Worm (Caenorhabditis elegans) whole organism, L1 larva: ENCODE results near the gene nhr-70.

Source experiments
- C04F5.9 ChIP-seq: sonication (generic microtip); optimal IDR thresholded peaks from 2 replicates; lab custom pipeline; 2016; ENCODE audit warnings: missing genetic modification characterization, missing compliant biosample characterization
- C16A3.4 ChIP-seq: fragments of 150-350 bp; optimal IDR thresholded peaks from 2 replicates; lab custom pipeline; 2014; ENCODE audit warnings: missing biosample characterization, missing genetic modification characterization
- C34B4.2 ChIP-seq: sonication (generic microtip); optimal IDR thresholded peaks from 2 replicates; lab custom pipeline; 2017; ENCODE audit warnings: mild to moderate bottlenecking, missing genetic modification characterization, missing compliant biosample characterization
- F16B12.6 ChIP-seq: fragments of 150-350 bp; optimal IDR thresholded peaks from 2 replicates; lab custom pipeline; 2014; ENCODE audit warnings: missing biosample characterization, missing genetic modification characterization
- Y116A8C.19 ChIP-seq: sonication (generic microtip); optimal IDR thresholded peaks from 2 replicates; lab custom pipeline; 2016; ENCODE audit warnings: missing compliant biosample characterization, missing genetic modification characterization, borderline replicate concordance
- aha-1 ChIP-seq: fragments of 150-350 bp; optimal IDR thresholded peaks from 2 replicates; lab custom pipeline; 2014; ENCODE audit warnings: missing biosample characterization, missing genetic modification characterization
- alr-1 ChIP-seq: fragments of 200-800 bp; sonication (Bioruptor generic); optimal IDR thresholded peaks from 2 replicates; lab custom pipeline; 2018; ENCODE audit warnings: borderline replicate concordance, mild to moderate bottlenecking, missing genetic modification characterization, missing compliant biosample characterization
- blmp-1 ChIP-seq: fragments of 150-350 bp; optimal IDR thresholded peaks from 2 replicates; lab custom pipeline; 2014; ENCODE audit warnings: missing biosample characterization, missing genetic modification characterization
- ceh-63 ChIP-seq: fragments of 200-800 bp; sonication (Bioruptor generic); optimal IDR thresholded peaks from 2 replicates; lab custom pipeline; 2018; ENCODE audit warnings: mild to moderate bottlenecking, missing genetic modification characterization, missing compliant biosample characterization
- ceh-88 ChIP-seq: fragments of 200-800 bp; sonication (Bioruptor generic); IDR thresholded peaks from 2 replicates; pipeline ENCODE4 v1.3.6; 2022; ENCODE audit warnings: missing genetic modification characterization, missing compliant biosample characterization
- ces-1 ChIP-seq: fragments of 150-350 bp; optimal IDR thresholded peaks from 2 replicates; lab custom pipeline; 2014; ENCODE audit warnings: missing biosample characterization, missing genetic modification reagents, missing genetic modification characterization
- dpl-1 ChIP-seq, 3 experiments: fragments of 150-350 bp in 2 of 3; sonication (generic microtip) in 1 of 3; optimal IDR thresholded peaks; 2 replicates each; lab custom pipeline; 2014 to 2017; ENCODE audit warnings: missing biosample characterization in 3 of 3, missing genetic modification characterization in 3 of 3, missing genetic modification reagents in 3 of 3
- egl-13 ChIP-seq: sonication (generic microtip); optimal IDR thresholded peaks from 2 replicates; lab custom pipeline; 2016; ENCODE audit warnings: missing genotype, missing genetic modification reagents, missing genetic modification characterization, missing compliant biosample characterization
- elt-3 ChIP-seq, 6 experiments: fragments of 150-350 bp in 1 of 6; sonication (generic microtip); optimal IDR thresholded peaks; 2 replicates each; lab custom pipeline; 2017 to 2018; ENCODE audit warnings: missing biosample characterization in 6 of 6, missing genetic modification characterization in 6 of 6, inconsistent platforms in 1 of 6
- fkh-4 ChIP-seq: sonication (generic microtip); optimal IDR thresholded peaks from 2 replicates; lab custom pipeline; 2016; ENCODE audit warnings: missing compliant biosample characterization, missing genetic modification characterization, borderline replicate concordance
- fkh-8 ChIP-seq: sonication (generic microtip); optimal IDR thresholded peaks from 2 replicates; lab custom pipeline; 2016; ENCODE audit warnings: mild to moderate bottlenecking, missing genetic modification characterization, missing compliant biosample characterization
- grh-1 ChIP-seq: fragments of 200-800 bp; sonication (Bioruptor generic); IDR thresholded peaks from 2 replicates; pipeline ENCODE4 v1.3.6; 2022; ENCODE audit warnings: missing genetic modification reagents, missing genetic modification characterization, missing compliant biosample characterization
- hlh-4 ChIP-seq: sonication (generic microtip); optimal IDR thresholded peaks from 2 replicates; lab custom pipeline; 2016; ENCODE audit warnings: mild to moderate bottlenecking, missing genetic modification characterization, missing compliant biosample characterization
- jun-1 ChIP-seq: fragments of 150-350 bp; optimal IDR thresholded peaks from 2 replicates; lab custom pipeline; 2014; ENCODE audit warnings: missing biosample characterization, missing genetic modification reagents, missing genetic modification characterization
- lin-13 ChIP-seq: fragments of 150-350 bp; optimal IDR thresholded peaks from 2 replicates; lab custom pipeline; 2014; ENCODE audit warnings: missing biosample characterization, missing genetic modification reagents, missing genetic modification characterization
- lin-35 ChIP-seq, 2 experiments: fragments of 150-350 bp; optimal IDR thresholded peaks; 2 replicates each; lab custom pipeline; 2014; ENCODE audit warnings: missing biosample characterization in 2 of 2, missing genetic modification characterization in 2 of 2, missing genetic modification reagents in 2 of 2
- mep-1 ChIP-seq: fragments of 150-350 bp; optimal IDR thresholded peaks from 2 replicates; lab custom pipeline; 2014; ENCODE audit warnings: missing biosample characterization, missing genetic modification characterization
- nhr-237 ChIP-seq: fragments of 150-350 bp; optimal IDR thresholded peaks from 2 replicates; lab custom pipeline; 2014; ENCODE audit warnings: missing biosample characterization, missing genetic modification characterization
- nhr-28 ChIP-seq: fragments of 150-350 bp; optimal IDR thresholded peaks from 2 replicates; lab custom pipeline; 2014; ENCODE audit warnings: missing biosample characterization, missing genetic modification characterization
- nhr-47 ChIP-seq: sonication (generic microtip); optimal IDR thresholded peaks from 2 replicates; lab custom pipeline; 2016; ENCODE audit warnings: mild to moderate bottlenecking, missing genetic modification characterization, moderate library complexity, missing compliant biosample characterization
- nhr-71 ChIP-seq: sonication (generic microtip); optimal IDR thresholded peaks from 2 replicates; lab custom pipeline; 2016; ENCODE audit warnings: mild to moderate bottlenecking, missing genetic modification characterization, moderate library complexity, missing compliant biosample characterization
- nhr-76 ChIP-seq: sonication (generic microtip); optimal IDR thresholded peaks from 2 replicates; lab custom pipeline; 2017; ENCODE audit warnings: missing biosample characterization, missing genetic modification characterization
- nhr-77 ChIP-seq: fragments of 150-350 bp; optimal IDR thresholded peaks from 2 replicates; lab custom pipeline; 2014; ENCODE audit warnings: missing biosample characterization, missing genetic modification characterization
- nhr-85 ChIP-seq: sonication (generic microtip); peaks from one replicate; lab custom pipeline; 2016; ENCODE audit warnings: missing genetic modification characterization, inconsistent platforms, missing compliant biosample characterization
- pag-3 ChIP-seq: sonication (generic microtip); optimal IDR thresholded peaks from 2 replicates; lab custom pipeline; 2017; ENCODE audit warnings: missing genetic modification characterization, mild to moderate bottlenecking, missing compliant biosample characterization, antibody characterized with exemption, borderline replicate concordance; ENCODE audit not compliant: insufficient read depth
- pqm-1 ChIP-seq: sonication (generic microtip); optimal IDR thresholded peaks from 3 replicates; lab custom pipeline; 2017; ENCODE audit warnings: missing biosample characterization, missing genetic modification characterization
- skn-1 ChIP-seq: fragments of 150-350 bp; optimal IDR thresholded peaks from 2 replicates; lab custom pipeline; 2014; ENCODE audit warnings: missing biosample characterization, missing genetic modification characterization
- snpc-4 ChIP-seq: fragments of 150-350 bp; optimal IDR thresholded peaks from 2 replicates; lab custom pipeline; 2014; ENCODE audit warnings: missing biosample characterization, missing genetic modification characterization
- sup-37 ChIP-seq: fragments of 200-800 bp; sonication (Bioruptor generic); optimal IDR thresholded peaks from 2 replicates; lab custom pipeline; 2018; ENCODE audit warnings: mild to moderate bottlenecking, missing genetic modification characterization, missing compliant biosample characterization
- tbx-2 ChIP-seq: sonication (generic microtip); optimal IDR thresholded peaks from 2 replicates; lab custom pipeline; 2016; ENCODE audit warnings: missing genetic modification characterization, missing compliant biosample characterization
- unc-30 ChIP-seq: sonication (generic microtip); optimal IDR thresholded peaks from 2 replicates; lab custom pipeline; 2017; ENCODE audit warnings: missing biosample characterization, missing genetic modification characterization
- unc-98 ChIP-seq: fragments of 200-800 bp; sonication (Bioruptor generic); IDR thresholded peaks from 2 replicates; pipeline ENCODE4 v1.3.6; 2022; ENCODE audit warnings: missing genetic modification characterization, missing compliant biosample characterization
- vab-15 ChIP-seq: sonication (generic microtip); optimal IDR thresholded peaks from 2 replicates; lab custom pipeline; 2017; ENCODE audit warnings: missing genotype, mild to moderate bottlenecking, missing genetic modification characterization, missing compliant biosample characterization
- xbp-1 ChIP-seq: sonication (generic microtip); optimal IDR thresholded peaks from 2 replicates; lab custom pipeline; 2016; ENCODE audit warnings: missing genetic modification characterization, missing compliant biosample characterization
- ztf-11 ChIP-seq, 2 experiments: sonication (generic microtip); optimal IDR thresholded peaks; 2 replicates each; lab custom pipeline; 2016 to 2017; ENCODE audit warnings: missing genetic modification characterization in 2 of 2, missing biosample characterization in 1 of 2, missing compliant biosample characterization in 1 of 2

The nhr-70 gene

DNA sequence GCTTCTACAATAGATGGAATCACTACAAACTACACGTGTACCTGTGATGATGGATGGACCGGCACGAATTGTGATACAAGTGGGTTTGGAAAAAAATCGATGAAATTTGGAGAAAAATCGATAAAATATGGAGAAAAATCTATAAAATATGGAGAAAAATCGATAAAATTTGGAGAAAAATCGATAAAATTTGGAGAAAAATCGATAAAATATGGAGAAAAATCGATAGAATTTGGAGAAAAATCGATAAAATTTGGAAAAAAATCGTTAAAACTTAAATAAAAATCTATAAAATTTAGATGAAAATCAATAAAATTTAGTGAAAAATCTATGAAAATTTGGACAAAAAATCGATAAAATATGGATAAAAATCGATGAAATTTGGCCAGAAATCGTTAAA lies 27.9 kb downstream of the nhr-70 start:
- TF ChIP-seq nhr-85 (tag; lab: Kevin White, UChicago) (no peak), nhr-71 (tag; lab: Kevin White, UChicago) (no peak), pqm-1 (tag; lab: Kevin White, UChicago) (no peak), egl-13 (tag; lab: Kevin White, UChicago) (no peak), nhr-76 (tag; lab: Kevin White, UChicago) (no peak), nhr-77 (no peak), C34B4.2 (tag; lab: Kevin White, UChicago) (no peak), snpc-4 (tag; lab: Kevin White, UChicago) (no peak), vab-15 (no peak), fkh-8 (tag; lab: Kevin White, UChicago) (no peak), tbx-2 (no peak), ces-1 (GFP tag; lab: Kevin White, UChicago) (no peak), dpl-1 (GFP tag; optimal IDR thresholded peaks at IDR 0.05; lab: Kevin White, UChicago) (no peak), unc-98 (GFP tag; lab: Robert Waterston, UW) (no peak), F16B12.6 (no peak), elt-3 (tag; optimal IDR thresholded peaks at IDR 0.05; lab: Kevin White, UChicago) (no peak), xbp-1 (tag; lab: Kevin White, UChicago) (no peak)

DNA sequence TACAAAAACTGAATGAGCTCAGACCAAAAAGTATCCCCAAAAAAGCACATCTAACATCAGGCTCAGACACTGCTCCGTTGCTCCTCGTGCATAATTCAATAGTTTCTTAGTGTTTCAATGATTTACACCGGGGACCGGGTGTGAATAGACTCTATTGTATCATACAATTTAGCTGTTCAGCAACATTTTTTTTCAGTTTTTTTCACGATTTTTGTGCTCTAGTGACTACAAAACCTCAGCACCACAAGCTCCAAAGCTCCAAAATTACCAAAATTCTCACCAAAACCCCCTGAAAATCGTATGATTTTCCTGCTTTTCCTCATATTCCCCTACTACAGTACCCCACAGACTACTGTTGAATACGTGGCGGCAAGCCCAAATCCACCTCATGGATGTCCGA lies 33.7 kb downstream of the nhr-70 start, which contains the start of gene egas-2:
egas-2 (plus strand) TSS at position 301 of the 400 bp plus-strand sequence.
- TF ChIP-seq skn-1: no peak
- TF ChIP-seq aha-1 (tag; lab: Kevin White, UChicago): no peak
- TF ChIP-seq fkh-8 (tag; lab: Kevin White, UChicago): no peak
- TF ChIP-seq alr-1 (tag; lab: Kevin White, UChicago): no peak
- no peak for TF ChIP-seq snpc-4 (tag; lab: Kevin White, UChicago)

DNA sequence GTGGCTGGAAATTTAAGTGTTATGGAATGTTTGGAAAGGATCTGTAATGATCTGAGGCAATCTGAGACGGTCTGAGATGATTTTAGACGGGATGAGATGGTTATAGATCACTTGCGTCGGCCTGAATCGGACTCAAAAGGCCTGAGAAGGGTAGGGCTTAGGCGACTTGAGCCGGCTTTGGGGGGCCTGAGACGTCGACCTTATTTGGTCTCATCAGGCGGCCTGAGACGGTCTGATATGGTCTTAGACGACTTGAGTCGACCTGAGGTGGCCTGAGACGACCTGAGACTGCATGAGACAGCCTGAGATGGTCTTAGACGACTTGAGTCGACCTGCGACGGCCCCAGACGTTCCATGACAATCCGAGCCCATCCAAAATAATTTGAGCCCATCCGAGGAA lies 40.0 kb downstream of the nhr-70 start:
- TF ChIP-seq ceh-63 (GFP tag; lab: Kevin White, UChicago) (no peak), alr-1 (tag; lab: Kevin White, UChicago) (no peak), C34B4.2 (tag; lab: Kevin White, UChicago) (no peak), grh-1 (no peak), fkh-8 (tag; lab: Kevin White, UChicago) (no peak)

DNA sequence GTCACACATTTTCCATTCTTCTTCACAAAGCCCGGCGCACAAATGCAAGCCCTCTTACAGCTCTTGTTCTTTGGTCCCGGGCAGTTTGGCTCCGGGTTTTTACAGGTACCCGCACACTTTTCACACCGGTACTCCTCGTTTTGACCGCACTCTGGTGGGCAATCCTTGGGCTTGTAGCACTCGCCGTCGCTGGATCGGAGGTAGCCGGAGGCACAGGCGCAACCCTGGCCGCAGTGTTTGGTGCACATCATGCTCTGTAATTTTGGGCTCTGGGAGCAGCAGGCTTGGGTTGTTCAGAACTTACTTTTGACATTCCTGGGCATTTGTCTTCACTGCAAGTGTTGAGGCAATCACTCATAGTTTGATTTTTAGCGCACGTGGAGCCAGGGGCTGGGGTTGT lies 41.0 kb downstream of the nhr-70 start:
- TF ChIP-seq nhr-77 (no peak), Y116A8C.19 (tag; lab: Kevin White, UChicago) (no peak), sup-37 (no peak)

DNA sequence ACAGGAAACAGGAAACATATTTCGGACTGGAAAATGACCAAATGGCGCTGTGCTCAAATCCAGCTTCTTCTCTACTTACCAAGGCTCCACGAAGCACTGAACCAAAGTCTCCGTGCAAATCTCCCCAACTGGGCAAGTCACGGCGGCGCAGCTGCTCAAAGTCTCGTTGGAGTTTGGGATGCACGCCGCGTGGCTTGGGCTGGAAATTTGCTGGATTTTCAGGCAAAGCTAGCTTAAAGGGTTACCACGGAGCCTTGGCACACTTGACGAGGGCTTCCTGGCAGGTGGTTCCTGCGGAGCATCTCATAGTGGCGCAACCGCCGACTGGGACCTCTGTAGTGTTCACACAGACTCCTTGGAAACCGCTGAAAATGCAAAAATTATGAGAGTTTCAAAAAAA lies 42.5 kb downstream of the nhr-70 start:
- no peak for TF ChIP-seq nhr-47 (tag; lab: Kevin White, UChicago)
- no peak for TF ChIP-seq unc-30 (tag; lab: Kevin White, UChicago)
- TF ChIP-seq C04F5.9: no peak
- TF ChIP-seq nhr-237 (tag; lab: Kevin White, UChicago): no peak
- no peak for TF ChIP-seq hlh-4
- no peak for TF ChIP-seq fkh-4 (tag; lab: Kevin White, UChicago)

DNA sequence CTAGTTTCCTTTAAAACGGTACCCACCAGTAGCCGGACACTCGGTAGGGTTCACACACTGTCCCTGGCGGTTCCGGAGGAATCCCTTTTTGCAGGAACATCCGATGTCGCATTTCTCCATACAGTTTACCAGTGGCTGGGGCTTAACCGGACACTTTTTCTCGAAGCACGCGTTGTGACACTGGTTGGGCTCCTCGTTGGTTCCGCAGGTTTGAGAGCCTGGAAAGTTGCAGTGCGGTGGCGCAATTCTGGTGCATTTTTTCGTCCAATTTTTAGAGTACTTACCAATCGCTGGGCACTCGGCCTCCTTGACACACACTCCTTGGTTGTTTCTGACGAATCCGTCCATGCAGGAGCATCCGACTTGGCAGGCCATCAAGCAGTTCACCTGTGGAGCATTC lies 45.9 kb downstream of the nhr-70 start:
- TF ChIP-seq nhr-237 (tag; lab: Kevin White, UChicago): no peak
- TF ChIP-seq jun-1 (tag; lab: Kevin White, UChicago): no peak
- TF ChIP-seq pag-3 (tag; lab: Kevin White, UChicago): no peak
- TF ChIP-seq nhr-28 (tag; lab: Kevin White, UChicago): no peak
- no peak for TF ChIP-seq dpl-1 (GFP tag; optimal IDR thresholded peaks at IDR 0.05; lab: Kevin White, UChicago)
- no peak for TF ChIP-seq pqm-1 (tag; lab: Kevin White, UChicago)
- TF ChIP-seq lin-13 (GFP tag; lab: Kevin White, UChicago): no peak
- TF ChIP-seq fkh-8 (tag; lab: Kevin White, UChicago): no peak
- no peak for TF ChIP-seq mep-1 (tag; lab: Kevin White, UChicago)
- no peak for TF ChIP-seq C34B4.2 (tag; lab: Kevin White, UChicago)
- no peak for TF ChIP-seq nhr-47 (tag; lab: Kevin White, UChicago)
- TF ChIP-seq blmp-1 (tag; lab: Kevin White, UChicago): no peak
- no peak for TF ChIP-seq C16A3.4 (tag; lab: Kevin White, UChicago)
- TF ChIP-seq ztf-11 (tag; optimal IDR thresholded peaks at IDR 0.05; lab: Kevin White, UChicago): no peak
- no peak for TF ChIP-seq C04F5.9
- TF ChIP-seq nhr-71 (tag; lab: Kevin White, UChicago): no peak
- no peak for TF ChIP-seq sup-37
- TF ChIP-seq ceh-88 (GFP tag; lab: Robert Waterston, UW): no peak
- no peak for TF ChIP-seq nhr-77
- TF ChIP-seq lin-35 (GFP tag; optimal IDR thresholded peaks at IDR 0.05; lab: Kevin White, UChicago): no peak
